Fruit fly (Drosophila melanogaster) whole organism, prepupa: ENCODE data around the gene Sfmbt.

Source experiments
- Blimp-1 ChIP-seq: fragments of 200-800 bp; sonication (Bioruptor generic); optimal IDR thresholded peaks from 3 replicates; lab custom pipeline; 2017; ENCODE audit warnings: missing biosample characterization, missing genetic modification characterization, mild to moderate bottlenecking, moderate library complexity, missing genetic modification reagents
- CG10669 ChIP-seq: fragments of 200-800 bp; sonication (Bioruptor generic); optimal IDR thresholded peaks from 3 replicates; lab custom pipeline; 2018; ENCODE audit warnings: missing biosample characterization, mild to moderate bottlenecking, missing genetic modification characterization, moderate library complexity
- CG11294 ChIP-seq: fragments of 200-800 bp; sonication (Bioruptor generic); IDR thresholded peaks from 2 replicates; pipeline ENCODE4 v1.3.6; 2022; ENCODE audit warnings: missing biosample characterization, missing genetic modification characterization
- CG11762 ChIP-seq: fragments of 200-800 bp; sonication (Bioruptor generic); optimal IDR thresholded peaks from 3 replicates; lab custom pipeline; 2016; ENCODE audit warnings: missing biosample characterization, missing genetic modification characterization; ENCODE audit not compliant: insufficient read depth
- CG11902 ChIP-seq: fragments of 200-800 bp; sonication (Bioruptor generic); optimal IDR thresholded peaks from 3 replicates; lab custom pipeline; 2016; ENCODE audit warnings: missing biosample characterization, missing genetic modification characterization
- CG15336 ChIP-seq: fragments of 200-800 bp; sonication (Bioruptor generic); IDR thresholded peaks from 2 replicates; pipeline ENCODE4 v1.3.6; 2022; ENCODE audit warnings: missing biosample characterization, missing genetic modification characterization
- CG1621 ChIP-seq: fragments of 200-800 bp; sonication (Bioruptor generic); optimal IDR thresholded peaks from 3 replicates; lab custom pipeline; 2018; ENCODE audit warnings: missing biosample characterization, mild to moderate bottlenecking, missing genetic modification characterization
- CG3032 ChIP-seq: fragments of 200-800 bp; optimal IDR thresholded peaks from 2 replicates; lab custom pipeline; 2019; ENCODE audit warnings: missing biosample characterization, mild to moderate bottlenecking, missing genetic modification characterization, moderate library complexity
- CG31627 ChIP-seq: fragments of 200-800 bp; sonication (Bioruptor generic); optimal IDR thresholded peaks from 3 replicates; lab custom pipeline; 2016; ENCODE audit warnings: missing biosample characterization, missing genetic modification characterization
- CG34406 ChIP-seq: fragments of 200-800 bp; sonication (Bioruptor generic); optimal IDR thresholded peaks from 3 replicates; lab custom pipeline; 2016; ENCODE audit warnings: missing biosample characterization, missing genetic modification characterization
- CG3919 ChIP-seq: fragments of 200-800 bp; sonication (Bioruptor generic); optimal IDR thresholded peaks from 3 replicates; lab custom pipeline; 2016; ENCODE audit warnings: missing biosample characterization, missing genetic modification characterization
- CG4318 ChIP-seq: fragments of 200-800 bp; sonication (Bioruptor generic); optimal IDR thresholded peaks from 3 replicates; lab custom pipeline; 2017; ENCODE audit warnings: missing biosample characterization, mild to moderate bottlenecking, missing genetic modification characterization
- CG6163 ChIP-seq: fragments of 200-800 bp; sonication (Bioruptor generic); IDR thresholded peaks from 3 replicates; pipeline ENCODE4 v1.3.6; 2022; ENCODE audit warnings: missing biosample characterization, missing genetic modification characterization
- CG6276 ChIP-seq: fragments of 200-800 bp; sonication (Bioruptor generic); optimal IDR thresholded peaks from 2 replicates; lab custom pipeline; 2017; ENCODE audit warnings: missing biosample characterization, mild to moderate bottlenecking, missing genetic modification characterization
- CG6792 ChIP-seq: fragments of 200-800 bp; sonication (Bioruptor generic); optimal IDR thresholded peaks from 3 replicates; lab custom pipeline; 2016; ENCODE audit warnings: missing biosample characterization, missing genetic modification characterization
- CG7368 ChIP-seq: fragments of 200-800 bp; sonication (Bioruptor generic); optimal IDR thresholded peaks from 3 replicates; lab custom pipeline; 2016; ENCODE audit warnings: missing biosample characterization, missing genetic modification characterization
- CG8319 ChIP-seq: fragments of 200-800 bp; sonication (Bioruptor generic); optimal IDR thresholded peaks from 3 replicates; lab custom pipeline; 2016; ENCODE audit warnings: missing biosample characterization, missing genetic modification characterization
- CG8632 ChIP-seq: fragments of 200-800 bp; sonication (Bioruptor generic); optimal IDR thresholded peaks from 3 replicates; lab custom pipeline; 2016; ENCODE audit warnings: missing biosample characterization, missing genetic modification characterization
- CG9139 ChIP-seq: fragments of 200-800 bp; sonication (Bioruptor generic); optimal IDR thresholded peaks from 3 replicates; lab custom pipeline; 2017; ENCODE audit warnings: missing biosample characterization, mild to moderate bottlenecking, missing genetic modification characterization
- Eip75B ChIP-seq: fragments of 200-800 bp; sonication (Bioruptor generic); optimal IDR thresholded peaks from 3 replicates; lab custom pipeline; 2016; ENCODE audit warnings: missing biosample characterization, missing genetic modification characterization
- Eip78C ChIP-seq: fragments of 200-800 bp; sonication (Bioruptor generic); peaks from one replicate; lab custom pipeline; 2016; ENCODE audit warnings: missing biosample characterization, missing genetic modification characterization
- Eip93F ChIP-seq: fragments of 200-800 bp; sonication (Bioruptor generic); optimal IDR thresholded peaks from 2 replicates; lab custom pipeline; 2016; ENCODE audit warnings: missing biosample characterization, mild to moderate bottlenecking, missing genetic modification characterization
- Ets96B ChIP-seq: fragments of 200-800 bp; optimal IDR thresholded peaks from 2 replicates; lab custom pipeline; 2019; ENCODE audit warnings: missing biosample characterization, mild to moderate bottlenecking, missing genetic modification characterization, moderate library complexity
- Gug ChIP-seq: fragments of 200-800 bp; sonication (Bioruptor generic); IDR thresholded peaks from 2 replicates; pipeline ENCODE4 v1.3.6; 2022; ENCODE audit warnings: missing biosample characterization, missing genetic modification characterization
- Hr39 ChIP-seq: fragments of 200-800 bp; sonication (Bioruptor generic); optimal IDR thresholded peaks from 2 replicates; lab custom pipeline; 2016; ENCODE audit warnings: missing biosample characterization, missing genetic modification characterization
- Hr4 ChIP-seq: fragments of 200-800 bp; sonication (Bioruptor generic); optimal IDR thresholded peaks from 3 replicates; lab custom pipeline; 2016; ENCODE audit warnings: missing biosample characterization, missing genetic modification characterization
- Met ChIP-seq: fragments of 200-800 bp; sonication (Bioruptor generic); optimal IDR thresholded peaks from 3 replicates; lab custom pipeline; 2016; ENCODE audit warnings: missing biosample characterization, missing genetic modification characterization
- OdsH ChIP-seq: fragments of 200-800 bp; sonication (Bioruptor generic); optimal IDR thresholded peaks from 3 replicates; lab custom pipeline; 2016; ENCODE audit warnings: missing biosample characterization, missing genetic modification characterization
- Smox ChIP-seq: fragments of 200-800 bp; sonication (Bioruptor generic); optimal IDR thresholded peaks from 3 replicates; lab custom pipeline; 2016; ENCODE audit warnings: missing biosample characterization, missing genetic modification characterization
- Sox14 ChIP-seq: fragments of 200-800 bp; sonication (Bioruptor generic); optimal IDR thresholded peaks from 3 replicates; lab custom pipeline; 2016; ENCODE audit warnings: missing biosample characterization, missing genetic modification characterization
- achi ChIP-seq: fragments of 200-800 bp; sonication (Bioruptor generic); optimal IDR thresholded peaks from 3 replicates; lab custom pipeline; 2016; ENCODE audit warnings: missing biosample characterization, missing genetic modification characterization
- acj6 ChIP-seq: fragments of 200-800 bp; sonication (Bioruptor generic); optimal IDR thresholded peaks from 3 replicates; lab custom pipeline; 2016; ENCODE audit warnings: missing biosample characterization, missing genetic modification characterization
- cyc ChIP-seq: fragments of 200-800 bp; sonication (Bioruptor generic); optimal IDR thresholded peaks from 3 replicates; lab custom pipeline; 2016; ENCODE audit warnings: missing biosample characterization, missing genetic modification characterization
- esn ChIP-seq: fragments of 200-800 bp; sonication (Bioruptor generic); optimal IDR thresholded peaks from 2 replicates; lab custom pipeline; 2016; ENCODE audit warnings: missing biosample characterization, mild to moderate bottlenecking, missing genetic modification characterization, moderate library complexity
- fd85E ChIP-seq: fragments of 200-800 bp; sonication (Bioruptor generic); optimal IDR thresholded peaks from 3 replicates; lab custom pipeline; 2016; ENCODE audit warnings: missing biosample characterization, missing genetic modification characterization
- fkh ChIP-seq: fragments of 200-800 bp; sonication (Bioruptor generic); optimal IDR thresholded peaks from 3 replicates; lab custom pipeline; 2017; ENCODE audit warnings: missing biosample characterization, mild to moderate bottlenecking, missing genetic modification characterization, moderate library complexity
- lz ChIP-seq: fragments of 200-800 bp; sonication (Bioruptor generic); optimal IDR thresholded peaks from 3 replicates; lab custom pipeline; 2016; ENCODE audit warnings: missing biosample characterization, missing genetic modification characterization
- salr ChIP-seq, 2 experiments: fragments of 200-800 bp; sonication (Bioruptor generic); optimal IDR thresholded peaks; 3 replicates each; lab custom pipeline; 2016 to 2018; ENCODE audit warnings: missing biosample characterization in 2 of 2, missing genetic modification characterization in 2 of 2, mild to moderate bottlenecking in 1 of 2
- spab ChIP-seq: fragments of 200-800 bp; sonication (Bioruptor generic); optimal IDR thresholded peaks from 2 replicates; lab custom pipeline; 2017; ENCODE audit warnings: missing biosample characterization, mild to moderate bottlenecking, missing genetic modification characterization, missing genetic modification reagents
- svp ChIP-seq: fragments of 200-800 bp; sonication (Bioruptor generic); peaks from one replicate; lab custom pipeline; 2016; ENCODE audit warnings: missing biosample characterization, missing genetic modification characterization
- topi ChIP-seq: fragments of 200-800 bp; sonication (Bioruptor generic); optimal IDR thresholded peaks from 3 replicates; lab custom pipeline; 2016; ENCODE audit warnings: missing biosample characterization, missing genetic modification characterization
- vri ChIP-seq: fragments of 200-800 bp; sonication (Bioruptor generic); optimal IDR thresholded peaks from 3 replicates; lab custom pipeline; 2016; ENCODE audit warnings: missing biosample characterization, mild to moderate bottlenecking, missing genetic modification characterization

Sfmbt gene

dm6 chr2L:13222225-13222648, 45.7 kb upstream of the Sfmbt start, which contains the start of the genes Ski6 and CG16812 (continued):
- TF ChIP-seq vri (GFP tag; lab: Kevin White, UChicago) (no peak), CG31627 (peak; percentile 51), salr (GFP tag; optimal IDR thresholded peaks at IDR 0.05; lab: Kevin White, UChicago) (no peak), Ets96B (tag; lab: Kevin White, UChicago) (no peak), OdsH (GFP tag; lab: Kevin White, UChicago) (no peak), CG11762 (GFP tag; lab: Kevin White, UChicago) (no peak), spab (GFP tag; lab: Kevin White, UChicago) (no peak), CG15336 (GFP tag; lab: Robert Waterston, UW) (peak; percentile 60; the same call in 1 of the 2 replicates), Eip93F (GFP tag; lab: Kevin White, UChicago) (no peak), CG3919 (GFP tag; lab: Kevin White, UChicago) (no peak), Blimp-1 (GFP tag; lab: Kevin White, UChicago) (no peak), Sox14 (GFP tag; lab: Kevin White, UChicago) (no peak), CG3032 (tag; lab: Kevin White, UChicago) (no peak), Hr4 (GFP tag; lab: Kevin White, UChicago) (no peak), CG6792 (GFP tag; lab: Kevin White, UChicago) (peak; percentile 36), CG9139 (no peak), esn (GFP tag; lab: Kevin White, UChicago) (peak; percentile 70), acj6 (GFP tag; lab: Kevin White, UChicago) (no peak), fkh (GFP tag; lab: Kevin White, UChicago) (peak; percentile 78), CG34406 (GFP tag; lab: Kevin White, UChicago) (peak; percentile 48), CG11902 (GFP tag; lab: Kevin White, UChicago) (no peak), achi (no peak), CG10669 (GFP tag; lab: Kevin White, UChicago) (no peak)

- TF ChIP-seq Eip75B (GFP tag; lab: Kevin White, UChicago), result no peak
- TF ChIP-seq fd85E (GFP tag; lab: Kevin White, UChicago), result no peak
- TF ChIP-seq Gug, result no peak
- peak; percentile 13 for TF ChIP-seq CG31627
- no peak for TF ChIP-seq CG11762 (GFP tag; lab: Kevin White, UChicago)
- no peak for TF ChIP-seq salr (GFP tag; optimal IDR thresholded peaks at IDR 0.05; lab: Kevin White, UChicago)
- TF ChIP-seq spab (GFP tag; lab: Kevin White, UChicago), result no peak
- peak; percentile 21 for TF ChIP-seq CG3032 (tag; lab: Kevin White, UChicago)
- no peak for TF ChIP-seq CG7368 (GFP tag; lab: Kevin White, UChicago)
- no peak for TF ChIP-seq OdsH (GFP tag; lab: Kevin White, UChicago)
- no peak for TF ChIP-seq CG6163
- TF ChIP-seq Smox (GFP tag; lab: Kevin White, UChicago), result no peak
- no peak for TF ChIP-seq CG6276 (GFP tag; lab: Kevin White, UChicago)
- no peak for TF ChIP-seq Hr4 (GFP tag; lab: Kevin White, UChicago)
- no peak for TF ChIP-seq Ets96B (tag; lab: Kevin White, UChicago)
- TF ChIP-seq fkh (GFP tag; lab: Kevin White, UChicago), result peak; percentile 85
- no peak for TF ChIP-seq Met (GFP tag; lab: Kevin White, UChicago)
- TF ChIP-seq topi, result peak; percentile 46
- TF ChIP-seq CG11294 (GFP tag; lab: Robert Waterston, UW), result no peak
- no peak for TF ChIP-seq CG8632 (GFP tag; lab: Kevin White, UChicago)
- no peak for TF ChIP-seq CG1621 (tag; lab: Kevin White, UChicago)
- TF ChIP-seq lz (GFP tag; lab: Kevin White, UChicago), result peak; percentile 6
- TF ChIP-seq CG8319 (GFP tag; lab: Kevin White, UChicago), result no peak
- TF ChIP-seq Hr39 (GFP tag; lab: Kevin White, UChicago), result no peak
- TF ChIP-seq Eip93F (GFP tag; lab: Kevin White, UChicago), result no peak
- no peak for TF ChIP-seq CG15336 (GFP tag; lab: Robert Waterston, UW)
- TF ChIP-seq cyc, result no peak
- no peak for TF ChIP-seq CG4318 (GFP tag; lab: Kevin White, UChicago)
- peak; percentile 65 for TF ChIP-seq Sox14 (GFP tag; lab: Kevin White, UChicago)
- peak; percentile 36 for TF ChIP-seq Eip78C (GFP tag; lab: Kevin White, UChicago)
- no peak for TF ChIP-seq CG9139
- peak; percentile 80 for TF ChIP-seq svp (GFP tag; lab: Kevin White, UChicago)
- no peak for TF ChIP-seq CG34406 (GFP tag; lab: Kevin White, UChicago)
- TF ChIP-seq esn (GFP tag; lab: Kevin White, UChicago), result peak; percentile 47
Observed at dm6 chr2L:13219281-13220092, 42.9 kb upstream of the Sfmbt start, which contains the start of the genes CG9426 and mRF1. CG9426 (minus strand) TSS chr2L:13219923. mRF1 (plus strand) TSS chr2L:13219979.
